Fruit fly (Drosophila melanogaster) whole organism, adult: Measurements from ENCODE around the gene msps.

Source experiments
- CG12768 ChIP-seq: fragments of 200-800 bp; sonication (Bioruptor generic); optimal IDR thresholded peaks from 2 replicates; lab custom pipeline; 2017; ENCODE audit warnings: missing biosample characterization, missing genetic modification characterization, mild to moderate bottlenecking, moderate library complexity, missing genetic modification reagents
- CG5204 ChIP-seq: fragments of 200-800 bp; sonication (Bioruptor generic); optimal IDR thresholded peaks from 2 replicates; lab custom pipeline; 2016; ENCODE audit warnings: missing biosample characterization, missing genetic modification characterization
- CG7045 ChIP-seq: fragments of 200-800 bp; sonication (Bioruptor generic); optimal IDR thresholded peaks from 2 replicates; lab custom pipeline; 2017; ENCODE audit warnings: missing biosample characterization, mild to moderate bottlenecking, missing genetic modification characterization
- CG7101 ChIP-seq: fragments of 200-800 bp; sonication (Bioruptor generic); optimal IDR thresholded peaks from 2 replicates; lab custom pipeline; 2018; ENCODE audit warnings: missing biosample characterization, mild to moderate bottlenecking, missing genetic modification characterization, moderate library complexity
- Hr96 ChIP-seq: fragments of 200-800 bp; sonication (Bioruptor generic); optimal IDR thresholded peaks from 2 replicates; lab custom pipeline; 2016; ENCODE audit warnings: missing biosample characterization, missing genetic modification characterization
- Mnt ChIP-seq: fragments of 200-800 bp; sonication (Bioruptor generic); optimal IDR thresholded peaks from 2 replicates; lab custom pipeline; 2016; ENCODE audit warnings: missing biosample characterization, mild to moderate bottlenecking, missing genetic modification characterization
- bab1 ChIP-seq: fragments of 200-800 bp; sonication (Bioruptor generic); optimal IDR thresholded peaks from 3 replicates; lab custom pipeline; 2019; ENCODE audit warnings: missing biosample characterization, mild to moderate bottlenecking, missing genetic modification characterization, moderate library complexity
- cic ChIP-seq: fragments of 200-800 bp; sonication (Bioruptor generic); optimal IDR thresholded peaks from 2 replicates; lab custom pipeline; 2017; ENCODE audit warnings: missing biosample characterization, mild to moderate bottlenecking, missing genetic modification characterization, moderate library complexity
- cnc ChIP-seq, 2 experiments: fragments of >200 bp; optimal IDR thresholded peaks; 2 replicates each; lab custom pipeline; 2017
- pad ChIP-seq: fragments of 200-800 bp; sonication (Bioruptor generic); optimal IDR thresholded peaks from 3 replicates; lab custom pipeline; 2017; ENCODE audit warnings: missing biosample characterization, missing genetic modification characterization, mild to moderate bottlenecking, moderate library complexity, missing genetic modification reagents
- toe ChIP-seq: fragments of 200-800 bp; sonication (Bioruptor generic); optimal IDR thresholded peaks from 2 replicates; lab custom pipeline; 2016; ENCODE audit warnings: missing biosample characterization, missing genetic modification characterization

dm6 chr3R:16072581-16072908, 21.9 kb downstream of the msps start:
- TF ChIP-seq toe (GFP tag; lab: Kevin White, UChicago) (no peak), CG12768 (GFP tag; lab: Kevin White, UChicago) (no peak), Hr96 (GFP tag; lab: Kevin White, UChicago) (no peak), cnc (optimal IDR thresholded peaks at IDR 0.05; lab: Kevin White, UChicago) (no peak), CG7101 (tag; lab: Kevin White, UChicago) (no peak), cic (GFP tag; lab: Kevin White, UChicago) (no peak), bab1 (GFP tag; lab: Kevin White, UChicago) (no peak), CG7045 (no peak), CG5204 (GFP tag; lab: Kevin White, UChicago) (no peak), pad (no peak), Mnt (GFP tag; lab: Kevin White, UChicago) (no peak)
